Worm (Caenorhabditis elegans): ENCODE data around the gene srgp-1.

ce11 chrIV:11627847-11628246 is 57.5 kb downstream of the srgp-1 start, which contains the start of gene lys-6:
- no peak for TF ChIP-seq unc-62 (GFP tag; optimal IDR thresholded peaks at IDR 0.05)
- TF ChIP-seq snpc-4 (tag; optimal IDR thresholded peaks at IDR 0.05), result no peak
- TF ChIP-seq tbx-8 (GFP tag; optimal IDR thresholded peaks at IDR 0.05), result no peak
- TF ChIP-seq ham-2 (GFP tag; optimal IDR thresholded peaks at IDR 0.05), result no peak
- TF ChIP-seq mep-1 (tag; optimal IDR thresholded peaks at IDR 0.05), result no peak
- TF ChIP-seq ztf-11 (tag; optimal IDR thresholded peaks at IDR 0.05), result no peak
- no peak for TF ChIP-seq lsy-2 (tag; optimal IDR thresholded peaks at IDR 0.05)
- no peak for TF ChIP-seq pha-4 (tag; optimal IDR thresholded peaks at IDR 0.05)
- TF ChIP-seq lin-13 (tag; optimal IDR thresholded peaks at IDR 0.05), result no peak
- no peak for TF ChIP-seq mab-5 (tag; optimal IDR thresholded peaks at IDR 0.05)
